Worm (Caenorhabditis elegans) whole organism, L4 larva: ENCODE results near the gene srw-107.

ENCODE experiments used
- D1046.2 ChIP-seq: fragments of 200-800 bp; sonication (Bioruptor generic); IDR thresholded peaks from 2 replicates; pipeline ENCODE4 v1.3.6; 2022; ENCODE audit warnings: missing genetic modification characterization, missing compliant biosample characterization
- ama-1 ChIP-seq: fragments of 150-350 bp; optimal IDR thresholded peaks from 2 replicates; lab custom pipeline; 2014; ENCODE audit warnings: inconsistent platforms, mixed read lengths
- dve-1 ChIP-seq: sonication (generic microtip); optimal IDR thresholded peaks from 2 replicates; lab custom pipeline; 2017; ENCODE audit warnings: antibody characterized with exemption, mild to moderate bottlenecking, missing genetic modification characterization, missing compliant biosample characterization; ENCODE audit not compliant: insufficient read depth
- fos-1 ChIP-seq: fragments of 150-350 bp; optimal IDR thresholded peaks from 2 replicates; lab custom pipeline; 2014; ENCODE audit warnings: missing biosample characterization, missing genetic modification characterization
- nhr-10 ChIP-seq: fragments of 150-350 bp; optimal IDR thresholded peaks from 2 replicates; lab custom pipeline; 2014; ENCODE audit warnings: missing biosample characterization, missing genetic modification characterization
- nhr-237 ChIP-seq: sonication (generic microtip); optimal IDR thresholded peaks from 2 replicates; lab custom pipeline; 2017; ENCODE audit warnings: missing biosample characterization, missing genetic modification characterization
- nhr-41 ChIP-seq: fragments of 200-800 bp; sonication (Bioruptor generic); IDR thresholded peaks from 2 replicates; pipeline ENCODE4 v1.3.6; 2022; ENCODE audit warnings: missing genetic modification reagents, missing genetic modification characterization, missing compliant biosample characterization
- pqm-1 ChIP-seq: sonication (generic microtip); optimal IDR thresholded peaks from 2 replicates; lab custom pipeline; 2017; ENCODE audit warnings: missing biosample characterization, missing genetic modification characterization

- no peak for TF ChIP-seq dve-1
- TF ChIP-seq D1046.2 (GFP tag; lab: Robert Waterston, UW), result no peak
- no peak for TF ChIP-seq nhr-237
- no peak for TF ChIP-seq nhr-10 (tag; lab: Kevin White, UChicago)
- no peak for TF ChIP-seq fos-1
- TF ChIP-seq pqm-1 (tag; lab: Kevin White, UChicago), result no peak
- TF ChIP-seq ama-1 (lab: Kevin White, UChicago), result no peak
- no peak for TF ChIP-seq nhr-41 (GFP tag; lab: Robert Waterston, UW)
These were observed 34.7 kb downstream of the srw-107 start, which contains the start of gene nhr-211 for ce11 chrV:486684-487083.
